Worm (Caenorhabditis elegans) whole organism, late embryonic: ENCODE measurements around the gene clec-123.

Source experiments
- ama-1 ChIP-seq: fragments of 150-350 bp; optimal IDR thresholded peaks from 2 replicates; lab custom pipeline; 2014
- ceh-9 ChIP-seq: sonication (generic microtip); optimal IDR thresholded peaks from 2 replicates; lab custom pipeline; 2016; ENCODE audit warnings: mild to moderate bottlenecking, missing genetic modification characterization, inconsistent platforms, missing compliant biosample characterization
- elt-4 ChIP-seq: sonication (generic microtip); optimal IDR thresholded peaks from 2 replicates; lab custom pipeline; 2016; ENCODE audit warnings: missing genetic modification characterization, missing compliant biosample characterization
- ets-4 ChIP-seq: sonication (generic microtip); optimal IDR thresholded peaks from 2 replicates; lab custom pipeline; 2016; ENCODE audit warnings: missing genetic modification characterization, missing compliant biosample characterization
- fkh-10 ChIP-seq: fragments of 150-350 bp; optimal IDR thresholded peaks from 2 replicates; lab custom pipeline; 2014; ENCODE audit warnings: missing biosample characterization, missing genetic modification reagents, missing genetic modification characterization
- hlh-8 ChIP-seq: sonication (generic microtip); optimal IDR thresholded peaks from 2 replicates; lab custom pipeline; 2016; ENCODE audit warnings: missing genotype, missing genetic modification characterization, missing compliant biosample characterization
- nhr-11 ChIP-seq: fragments of 150-350 bp; optimal IDR thresholded peaks from 2 replicates; lab custom pipeline; 2014; ENCODE audit warnings: missing biosample characterization, missing genetic modification characterization
- odd-2 ChIP-seq: sonication (generic microtip); optimal IDR thresholded peaks from 2 replicates; lab custom pipeline; 2017; ENCODE audit warnings: antibody characterized with exemption, mild to moderate bottlenecking, missing genetic modification characterization, missing compliant biosample characterization
- pag-3 ChIP-seq: sonication (generic microtip); optimal IDR thresholded peaks from 2 replicates; lab custom pipeline; 2016; ENCODE audit warnings: missing compliant biosample characterization, missing genetic modification characterization, borderline replicate concordance
- pha-2 ChIP-seq: sonication (generic microtip); optimal IDR thresholded peaks from 2 replicates; lab custom pipeline; 2017; ENCODE audit warnings: mild to moderate bottlenecking, missing genetic modification characterization, missing compliant biosample characterization
- pha-4 ChIP-seq: fragments of 150-350 bp; optimal IDR thresholded peaks from 2 replicates; lab custom pipeline; 2018; ENCODE audit warnings: missing biosample characterization, missing genetic modification reagents, missing genetic modification characterization
- pqm-1 ChIP-seq: sonication (generic microtip); optimal IDR thresholded peaks from 2 replicates; lab custom pipeline; 2016; ENCODE audit warnings: missing genetic modification characterization, missing compliant biosample characterization
- syd-9 ChIP-seq: sonication (generic microtip); optimal IDR thresholded peaks from 2 replicates; lab custom pipeline; 2016; ENCODE audit warnings: mild to moderate bottlenecking, missing genetic modification characterization, moderate library complexity, missing compliant biosample characterization

- TF ChIP-seq nhr-11 (tag; lab: Kevin White, UChicago) (no peak), pag-3 (tag; lab: Kevin White, UChicago) (no peak), ama-1 (lab: Kevin White, UChicago) (no peak), pqm-1 (tag; lab: Kevin White, UChicago) (no peak), syd-9 (tag; lab: Kevin White, UChicago) (no peak), ets-4 (tag; lab: Kevin White, UChicago) (no peak), elt-4 (tag; lab: Kevin White, UChicago) (no peak), fkh-10 (GFP tag; lab: Kevin White, UChicago) (no peak), pha-2 (no peak), pha-4 (tag; lab: Kevin White, UChicago) (no peak), odd-2 (tag; lab: Kevin White, UChicago) (no peak), ceh-9 (tag; lab: Kevin White, UChicago) (no peak), hlh-8 (no peak)
Observed at ce11 chrII:3158985-3159384, 45.0 kb downstream of the clec-123 start, which contains the start of gene sri-34.
